Fruit fly (Drosophila melanogaster): ENCODE measurements around the gene ZC3H3.

The ZC3H3 gene

DNA sequence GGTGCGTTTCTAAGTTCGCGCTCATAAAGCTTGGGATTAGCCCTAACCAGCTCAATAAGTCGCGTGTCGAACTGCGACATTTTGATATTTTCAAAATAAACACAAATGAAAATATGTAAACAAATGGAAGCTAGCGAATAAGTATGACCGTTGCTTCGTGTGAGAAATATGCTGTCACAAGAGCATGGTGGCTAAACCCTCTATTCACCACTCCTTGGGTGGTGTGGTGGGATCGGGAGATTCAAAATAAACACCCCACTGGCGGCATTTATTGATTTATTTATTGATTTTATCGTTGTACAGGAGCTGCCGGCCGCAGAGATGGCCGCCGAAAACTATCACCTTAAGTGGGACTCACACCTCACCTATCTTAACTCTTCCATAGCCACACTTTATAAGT is 5.2 kb upstream of the ZC3H3 start, which contains the start of gene CG6683 (continued):
- TF ChIP-seq CG17385 (GFP tag; optimal IDR thresholded peaks at IDR 0.05), result peak; percentile 1
- peak; percentile 17 for TF ChIP-seq CG6765 (GFP tag; optimal IDR thresholded peaks at IDR 0.05)
- peak; percentile 49 for TF ChIP-seq MESR4 (GFP tag; optimal IDR thresholded peaks at IDR 0.05)
- peak; percentile 23 for TF ChIP-seq CG15514 (GFP tag; optimal IDR thresholded peaks at IDR 0.05)
- TF ChIP-seq CG2129 (GFP tag; IDR thresholded peaks at IDR 0.05; ENCODE audit: partially characterized antibody), result no peak
- TF ChIP-seq phol (tag; optimal IDR thresholded peaks at IDR 0.05), result peak; percentile 39
- TF ChIP-seq BEAF-32 (GFP tag; optimal IDR thresholded peaks at IDR 0.05), result peak; percentile 10
- TF ChIP-seq CrebB (tag; optimal IDR thresholded peaks at IDR 0.05), result no peak
- no peak for TF ChIP-seq Tbp (GFP tag; optimal IDR thresholded peaks at IDR 0.05)
- peak; percentile 84 for TF ChIP-seq Dp (GFP tag; optimal IDR thresholded peaks at IDR 0.05)
- no peak for TF ChIP-seq pan (optimal IDR thresholded peaks at IDR 0.05)
- no peak for TF ChIP-seq pan (GFP tag; optimal IDR thresholded peaks at IDR 0.05 in 1 of 2, IDR thresholded peaks at IDR 0.05 in 1 of 2)
- TF ChIP-seq gfzf (GFP tag; optimal IDR thresholded peaks at IDR 0.05), result peak; percentile 76
- TF ChIP-seq wek (GFP tag; optimal IDR thresholded peaks at IDR 0.05), result peak; percentile 37
- peak; percentile 45; the same call in 1 of the 2 replicates for TF ChIP-seq MBD-R2 (GFP tag; IDR thresholded peaks at IDR 0.05)
- peak; percentile 7 for TF ChIP-seq chn (GFP tag; optimal IDR thresholded peaks at IDR 0.05)
- TF ChIP-seq HmgZ (tag; optimal IDR thresholded peaks at IDR 0.05), result peak; percentile 22

DNA sequence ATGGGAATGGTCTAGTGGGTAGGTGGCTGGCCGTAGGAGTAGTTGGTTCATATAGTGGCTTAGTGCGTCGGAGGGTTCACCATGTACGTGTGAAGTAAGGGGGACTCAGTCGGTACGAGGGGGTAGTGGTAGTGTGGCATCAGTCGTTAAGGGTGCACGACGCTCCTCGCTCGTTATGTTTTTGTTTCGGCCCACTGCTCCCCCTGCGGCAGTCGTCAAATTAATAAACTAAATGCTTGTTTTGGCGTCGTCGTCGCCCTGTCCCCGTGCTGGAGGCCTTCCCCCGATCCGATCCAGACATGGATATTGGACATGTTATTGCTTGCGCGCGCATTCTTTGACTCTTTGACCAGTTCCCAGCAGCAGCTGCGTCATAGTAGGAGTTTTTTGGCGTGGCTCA is 3.7 kb upstream of the ZC3H3 start:
- TF ChIP-seq Med (GFP tag) (peak; percentile 72), seq (GFP tag; IDR thresholded peaks at IDR 0.05) (0 out of 2 replicates have a peak, but pooled peaks have one; percentile 31), bbx (GFP tag; IDR thresholded peaks at IDR 0.05; ENCODE audit: partially characterized antibody) (0 out of 2 replicates have a peak, but pooled peaks have one; percentile 7), z (GFP tag; IDR thresholded peaks at IDR 0.05) (no peak), CG12219 (GFP tag; optimal IDR thresholded peaks at IDR 0.05) (no peak), Lim3 (GFP tag; IDR thresholded peaks at IDR 0.05) (no peak), crol (GFP tag; IDR thresholded peaks at IDR 0.05) (peak; percentile 86), CG2120 (GFP tag; optimal IDR thresholded peaks at IDR 0.05) (no peak), abd-A (tag; optimal IDR thresholded peaks at IDR 0.05) (peak; percentile 74), ewg (GFP tag; optimal IDR thresholded peaks at IDR 0.05) (peak; percentile 40), B-H1 (GFP tag; IDR thresholded peaks at IDR 0.05) (no peak), Adf1 (GFP tag; IDR thresholded peaks at IDR 0.05) (peak; percentile 16; the same call in 1 of the 2 replicates), pzg (GFP tag; optimal IDR thresholded peaks at IDR 0.05) (peak; percentile 7), CG6765 (GFP tag; optimal IDR thresholded peaks at IDR 0.05) (peak; percentile 23), Hey (tag; optimal IDR thresholded peaks at IDR 0.05) (peak; percentile 4), CG18599 (GFP tag; optimal IDR thresholded peaks at IDR 0.05) (peak; percentile 41), Rfx (GFP tag; IDR thresholded peaks at IDR 0.05) (peak; percentile 6; the same call in 1 of the 2 replicates), CG13894 (tag; optimal IDR thresholded peaks at IDR 0.05) (peak; percentile 52), Deaf1 (tag; optimal IDR thresholded peaks at IDR 0.05) (peak; percentile 54), CG10431 (GFP tag; optimal IDR thresholded peaks at IDR 0.05) (peak; percentile 28), dati (GFP tag; IDR thresholded peaks at IDR 0.05) (no peak), CG5180 (GFP tag; optimal IDR thresholded peaks at IDR 0.05) (no peak), D19A (tag; optimal IDR thresholded peaks at IDR 0.05) (no peak), CG3995 (GFP tag; optimal IDR thresholded peaks at IDR 0.05) (no peak), sim (GFP tag; IDR thresholded peaks at IDR 0.05) (0 out of 2 replicates have a peak, but pooled peaks have one; percentile 12), Hmx (GFP tag; optimal IDR thresholded peaks at IDR 0.05) (no peak)
